Fruit fly (Drosophila melanogaster) ovary, adult (tissue): Measurements from ENCODE around the gene dmrt99B.

Source experiments
- CG17801 ChIP-seq: fragments of 200-800 bp; optimal IDR thresholded peaks from 2 replicates; lab custom pipeline; 2019; ENCODE audit warnings: missing biosample characterization, mild to moderate bottlenecking, missing genetic modification characterization, moderate library complexity; ENCODE audit not compliant: partially characterized antibody

The dmrt99B gene

DNA sequence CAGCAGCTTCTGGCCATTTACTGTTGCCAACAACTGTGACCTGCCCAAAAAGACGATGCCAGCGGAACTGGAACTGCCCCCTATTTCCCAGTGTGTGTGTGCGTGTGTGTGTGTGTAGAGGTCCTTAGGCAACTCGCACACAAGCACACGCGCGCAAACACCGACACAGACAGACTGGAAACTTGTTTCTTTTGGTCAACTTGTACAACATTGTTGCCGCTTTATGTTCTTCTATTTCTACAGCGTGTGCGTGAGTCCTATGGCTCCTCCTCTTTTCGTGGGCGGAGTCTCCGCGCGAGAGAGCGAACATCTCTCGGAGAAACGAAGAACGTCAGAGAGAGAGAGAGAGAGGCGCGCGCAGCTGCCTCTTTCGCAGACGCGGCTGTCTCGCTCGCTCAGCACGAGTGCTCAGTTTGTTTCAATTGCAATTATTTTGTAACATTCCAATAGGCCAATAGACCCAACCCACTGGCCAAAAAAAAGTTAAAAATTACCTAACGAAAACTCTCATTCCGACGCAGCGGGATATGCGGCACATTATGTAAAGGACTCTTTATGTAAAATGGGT, 1.3 kb upstream of the dmrt99B start:
- TF ChIP-seq CG17801 = no peak

- no peak for TF ChIP-seq CG17801
Observed at dm6 chr3R:29695744-29696143, 3.4 kb downstream of the dmrt99B start.

dm6 chr3R:29696359-29696758, 4.0 kb downstream of the dmrt99B start:
- TF ChIP-seq CG17801 = no peak

dm6 chr3R:29697841-29698240, 5.5 kb downstream of the dmrt99B start:
- no peak for TF ChIP-seq CG17801

- TF ChIP-seq CG17801 = no peak
Observed at dm6 chr3R:29699220-29699619, 6.8 kb downstream of the dmrt99B start.

dm6 chr3R:29701739-29702138, 9.3 kb downstream of the dmrt99B start:
- TF ChIP-seq CG17801 = no peak

dm6 chr3R:29704557-29704956, 12.2 kb downstream of the dmrt99B start:
- no peak for TF ChIP-seq CG17801

dm6 chr3R:29705789-29706303, 13.5 kb downstream of the dmrt99B start:
- TF ChIP-seq CG17801 = no peak

DNA sequence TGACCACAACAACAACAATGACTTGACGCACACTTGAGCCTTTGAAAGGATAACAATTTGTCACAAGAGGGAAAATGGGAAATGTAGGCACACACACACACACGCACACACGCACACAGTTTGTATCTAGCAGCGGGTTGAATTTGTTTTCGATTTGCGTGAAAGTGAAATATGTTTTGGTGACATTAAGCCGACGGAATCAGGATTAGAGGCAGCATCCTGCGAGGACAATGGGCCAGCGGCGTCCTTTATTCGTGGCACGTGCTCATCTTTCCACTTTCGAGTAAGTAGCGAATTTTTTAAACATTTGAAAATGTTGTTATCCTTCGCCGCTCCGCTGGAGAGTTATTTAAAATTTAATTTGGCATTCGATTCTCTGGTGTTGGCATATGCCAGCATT, 14.9 kb downstream of the dmrt99B start:
- TF ChIP-seq CG17801 = no peak

- no peak for TF ChIP-seq CG17801
Observed at dm6 chr3R:29708322-29708721, 15.9 kb downstream of the dmrt99B start.

- no peak for TF ChIP-seq CG17801
Observed at dm6 chr3R:29711434-29711833, 19.0 kb downstream of the dmrt99B start.

DNA sequence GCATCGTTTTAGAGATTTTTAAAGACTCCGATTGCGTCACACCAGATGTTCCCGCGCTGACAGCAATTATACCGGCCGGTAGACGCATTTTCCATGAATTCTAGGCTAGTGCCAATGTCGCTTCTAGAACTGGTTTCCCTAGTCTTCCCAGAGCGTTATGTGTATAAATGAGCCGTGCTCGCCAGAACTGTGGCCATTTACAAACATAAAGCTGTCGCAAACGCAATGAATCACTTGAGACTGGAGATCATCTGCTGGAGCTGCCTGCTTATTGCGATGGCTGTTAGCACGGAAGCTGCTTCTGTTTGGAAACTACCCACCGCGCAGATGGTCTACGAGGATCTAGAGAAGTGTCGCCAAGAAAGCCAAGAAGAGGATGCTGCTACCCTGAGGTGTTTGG, 21.9 kb downstream of the dmrt99B start, which contains the start of gene Obp99d:
Gene Obp99d (plus strand): TSS at position 192 of the 400 bp plus-strand sequence.
- TF ChIP-seq CG17801 = no peak

dm6 chr3R:29715277-29715676, 22.9 kb downstream of the dmrt99B start, which contains the start of gene Dup99B:
Dup99B (minus strand) TSS chr3R:29715377.
- TF ChIP-seq CG17801 = no peak

DNA sequence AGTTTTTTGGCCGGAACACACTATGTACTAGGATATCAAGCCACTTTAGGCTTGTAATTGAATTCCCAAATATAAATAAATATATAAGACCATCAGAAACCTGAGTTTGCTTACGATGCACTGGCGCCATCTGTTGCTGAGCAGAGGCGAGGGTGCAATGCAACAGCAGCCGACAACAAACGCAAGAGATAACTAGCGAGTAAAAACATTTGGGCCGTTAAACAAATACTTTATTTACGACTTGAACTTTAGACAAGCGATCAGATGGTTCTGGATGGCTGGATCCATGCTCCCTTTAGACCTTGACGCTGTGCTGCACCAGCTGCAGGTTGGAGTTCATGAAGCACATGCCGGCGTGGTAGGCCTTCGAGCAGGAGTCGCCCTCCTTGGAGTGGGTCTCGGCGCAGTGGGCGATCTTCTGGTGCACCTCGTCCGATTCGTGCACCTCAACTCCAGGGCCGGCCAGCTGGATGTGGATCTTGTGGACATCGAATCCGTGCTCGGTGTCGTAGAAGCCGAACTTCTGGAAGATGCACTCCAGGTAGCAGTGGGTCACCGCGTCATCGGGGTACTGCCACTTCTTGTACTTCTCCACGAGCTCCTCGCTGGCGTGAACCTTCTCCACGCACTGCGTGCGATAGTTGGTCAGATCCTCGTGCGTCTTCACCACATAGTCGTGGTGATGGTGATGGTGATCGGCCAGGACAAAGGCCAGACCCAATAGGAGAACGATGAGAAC, 23.8 kb downstream of the dmrt99B start:
- TF ChIP-seq CG17801 = no peak

DNA sequence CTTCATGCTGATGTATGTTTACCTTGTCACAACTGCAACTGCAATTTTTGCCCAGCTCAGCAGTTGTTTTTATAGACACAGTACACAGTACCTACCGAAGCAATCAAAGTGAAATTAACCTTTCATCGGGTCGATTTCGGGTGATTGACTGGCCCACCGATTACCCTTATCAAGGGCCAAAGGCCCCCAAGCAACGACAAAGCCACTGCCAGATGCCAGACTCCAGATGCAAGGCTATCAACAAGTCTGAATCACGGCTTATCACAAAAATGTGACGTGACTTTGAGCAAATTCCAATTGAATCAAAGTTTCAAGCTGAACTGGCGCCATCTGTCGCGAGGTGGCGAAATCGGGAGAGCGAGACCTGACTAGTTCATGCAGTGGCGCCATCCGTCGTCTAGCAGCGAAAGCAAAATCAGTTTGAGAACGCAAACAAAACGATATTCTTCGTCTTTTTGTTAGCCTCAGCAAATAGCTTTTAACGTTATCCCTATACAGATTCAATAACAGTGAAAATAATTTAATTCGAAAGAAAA, 24.5 kb downstream of the dmrt99B start, which contains the start of gene Obp99b:
Gene Obp99b (minus strand): TSS at position 115 of the 536 bp plus-strand sequence.
- TF ChIP-seq CG17801 = no peak

DNA sequence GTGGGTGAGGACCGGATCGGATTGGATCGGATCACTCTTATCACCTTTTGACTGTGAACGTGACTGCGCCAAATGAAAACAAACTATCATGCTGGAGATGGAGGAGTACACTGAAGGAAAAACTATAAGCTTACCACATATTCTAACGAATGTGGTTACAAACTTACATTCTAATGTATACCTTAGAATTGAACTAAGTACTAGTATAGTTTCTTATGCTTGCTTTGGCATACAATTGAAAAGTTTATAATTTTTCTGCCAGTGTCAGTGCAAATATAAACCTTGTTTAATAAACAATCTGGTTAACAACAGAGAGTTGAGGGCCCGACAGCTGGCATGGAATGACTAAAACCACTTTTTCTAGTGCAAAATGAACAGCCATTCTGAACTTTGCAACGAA, 25.1 kb downstream of the dmrt99B start:
- TF ChIP-seq CG17801 = no peak

- TF ChIP-seq CG17801 = no peak
Observed at dm6 chr3R:29718363-29718762, 26.0 kb downstream of the dmrt99B start, which contains the start of gene CG15506. CG15506 (plus strand) TSS chr3R:29718663.

- TF ChIP-seq CG17801 = no peak
Observed at dm6 chr3R:29722238-29722637, 29.8 kb downstream of the dmrt99B start, which contains the start of gene CG34296. CG34296 (plus strand) TSS chr3R:29722538.
